Worm (Caenorhabditis elegans) whole organism, L1 larva: ENCODE data around the gene npr-10.
A peak's percentile ranks its signal among the peaks of the same experiment; 100 is the strongest.

ENCODE experiments used
- C16A3.4 ChIP-seq: fragments of 150-350 bp; optimal IDR thresholded peaks from 2 replicates; lab custom pipeline; 2014; ENCODE audit warnings: missing biosample characterization, missing genetic modification characterization
- aha-1 ChIP-seq: fragments of 150-350 bp; optimal IDR thresholded peaks from 2 replicates; lab custom pipeline; 2014; ENCODE audit warnings: missing biosample characterization, missing genetic modification characterization
- efl-1 ChIP-seq, 4 experiments: fragments of 150-350 bp; optimal IDR thresholded peaks in 3 of 4; peaks in 1 of 4; 1 replicate in 1 of 4; 2 replicates in 3 of 4; lab custom pipeline; 2014; ENCODE audit warnings: missing biosample characterization in 2 of 4, missing genetic modification characterization in 2 of 4, missing genetic modification reagents in 2 of 4
- fkh-4 ChIP-seq: sonication (generic microtip); optimal IDR thresholded peaks from 2 replicates; lab custom pipeline; 2016; ENCODE audit warnings: missing compliant biosample characterization, missing genetic modification characterization, borderline replicate concordance
- irx-1 ChIP-seq: sonication (generic microtip); optimal IDR thresholded peaks from 2 replicates; lab custom pipeline; 2016; ENCODE audit warnings: missing genetic modification characterization, missing compliant biosample characterization
- lsy-2 ChIP-seq, 2 experiments: fragments of 150-350 bp; optimal IDR thresholded peaks; 2 replicates each; lab custom pipeline; 2014; ENCODE audit warnings: missing biosample characterization in 2 of 2, missing genetic modification characterization in 2 of 2
- nhr-11 ChIP-seq: fragments of 150-350 bp; optimal IDR thresholded peaks from 2 replicates; lab custom pipeline; 2014; ENCODE audit warnings: missing biosample characterization, missing genetic modification characterization
- nhr-12 ChIP-seq: sonication (generic microtip); optimal IDR thresholded peaks from 2 replicates; lab custom pipeline; 2017; ENCODE audit warnings: missing biosample characterization, missing genetic modification characterization
- nhr-77 ChIP-seq: fragments of 150-350 bp; optimal IDR thresholded peaks from 2 replicates; lab custom pipeline; 2014; ENCODE audit warnings: missing biosample characterization, missing genetic modification characterization
- pax-3 ChIP-seq: fragments of 200-800 bp; sonication (Bioruptor generic); optimal IDR thresholded peaks from 2 replicates; lab custom pipeline; 2018; ENCODE audit warnings: mild to moderate bottlenecking, missing genetic modification characterization, moderate library complexity, missing compliant biosample characterization
- rnt-1 ChIP-seq: sonication (generic microtip); optimal IDR thresholded peaks from 2 replicates; lab custom pipeline; 2016; ENCODE audit warnings: mild to moderate bottlenecking, missing genetic modification characterization, moderate library complexity, missing compliant biosample characterization
- zag-1 ChIP-seq: fragments of 150-350 bp; optimal IDR thresholded peaks from 2 replicates; lab custom pipeline; 2014; ENCODE audit warnings: missing biosample characterization, missing genetic modification characterization
- ztf-11 ChIP-seq, 2 experiments: sonication (generic microtip); optimal IDR thresholded peaks; 2 replicates each; lab custom pipeline; 2016 to 2017; ENCODE audit warnings: missing genetic modification characterization in 2 of 2, missing biosample characterization in 1 of 2, missing compliant biosample characterization in 1 of 2
- ztf-4 ChIP-seq: fragments of 150-350 bp; optimal IDR thresholded peaks from 2 replicates; lab custom pipeline; 2014; ENCODE audit warnings: missing biosample characterization, missing genetic modification characterization

DNA sequence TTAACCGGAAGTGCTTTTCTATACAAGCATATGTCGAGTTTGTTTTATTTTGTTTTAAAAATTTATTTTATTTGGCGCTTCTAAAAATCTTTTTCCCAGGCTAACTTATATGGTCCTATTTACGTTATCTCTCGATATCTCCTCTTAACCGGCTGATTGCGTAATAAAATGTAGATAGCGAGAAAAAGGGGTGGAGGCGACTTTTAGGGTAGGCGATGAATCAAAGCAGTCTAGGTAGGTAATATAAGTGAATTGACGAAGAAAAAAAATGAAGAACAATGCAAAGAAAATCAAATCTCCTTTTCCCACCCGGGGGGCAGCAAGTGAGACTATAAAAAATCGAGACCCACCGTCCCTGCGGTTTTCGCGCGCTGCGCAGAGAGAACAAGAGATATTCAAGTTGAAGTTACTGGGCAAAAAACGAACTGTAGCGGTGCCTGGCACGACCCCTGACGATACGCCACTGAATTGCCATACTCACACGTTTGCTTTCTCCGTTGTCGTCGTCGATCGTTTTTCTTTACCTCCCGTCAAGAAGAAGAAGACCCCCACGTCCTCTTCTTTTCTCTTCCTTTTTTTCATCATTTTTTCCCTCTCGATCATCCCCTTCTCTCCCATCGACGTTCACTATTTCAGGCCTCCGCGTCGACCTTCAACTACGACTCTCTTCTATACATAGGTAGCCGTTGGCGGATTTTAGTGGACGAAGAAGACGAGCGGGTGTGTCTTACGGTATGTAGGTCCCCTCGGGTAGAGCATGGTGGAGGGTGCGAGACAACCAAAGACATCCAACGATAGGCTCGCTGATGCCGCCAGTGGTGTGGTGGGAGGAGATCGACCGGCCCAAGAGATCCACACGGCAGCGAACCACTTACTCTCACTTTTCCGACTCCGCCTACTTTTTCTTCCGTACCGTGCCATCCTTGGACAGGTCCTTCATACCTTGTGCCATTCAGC is 24.4 kb downstream of the npr-10 start, which contains the start of gene nhr-25:
- TF ChIP-seq C16A3.4 (tag; lab: Kevin White, UChicago) (no peak), fkh-4 (tag; lab: Kevin White, UChicago) (no peak), aha-1 (tag; lab: Kevin White, UChicago) (no peak), efl-1 (optimal IDR thresholded peaks at IDR 0.05; lab: Kevin White, UChicago) (no peak), efl-1 (GFP tag; optimal IDR thresholded peaks at IDR 0.05 in 1 of 2; lab: Kevin White, UChicago) (peak in 1 of 2 experiments; percentile 51), zag-1 (tag; lab: Kevin White, UChicago) (no peak), lsy-2 (tag; optimal IDR thresholded peaks at IDR 0.05; lab: Kevin White, UChicago) (peak in 1 of 2 experiments; percentile 13), nhr-77 (no peak), ztf-4 (no peak), ztf-11 (tag; optimal IDR thresholded peaks at IDR 0.05; lab: Kevin White, UChicago) (no peak), irx-1 (tag; lab: Kevin White, UChicago) (peak; percentile 17), rnt-1 (tag; lab: Kevin White, UChicago) (no peak), nhr-11 (tag; lab: Kevin White, UChicago) (no peak), pax-3 (tag; lab: Kevin White, UChicago) (no peak), nhr-12 (tag; lab: Kevin White, UChicago) (no peak)
